Fruit fly (Drosophila melanogaster) whole organism, embryonic: ENCODE data around the gene Lerp.

Experiments used
- Atf3 ChIP-seq: fragments of 200-800 bp; sonication (Bioruptor generic); optimal IDR thresholded peaks from 3 replicates; lab custom pipeline; 2016; ENCODE audit warnings: missing biosample characterization, missing genetic modification characterization
- CG10431 ChIP-seq: fragments of 200-800 bp; sonication (Bioruptor generic); optimal IDR thresholded peaks from 3 replicates; lab custom pipeline; 2018; ENCODE audit warnings: missing biosample characterization, mild to moderate bottlenecking, missing genetic modification characterization
- CG11085 ChIP-seq: fragments of 200-800 bp; sonication (Bioruptor generic); IDR thresholded peaks from 2 replicates; pipeline ENCODE4 v1.3.6; 2022; ENCODE audit warnings: missing biosample characterization, missing genetic modification characterization
- CG11398 ChIP-seq: fragments of 200-800 bp; sonication (Bioruptor generic); optimal IDR thresholded peaks from 2 replicates; lab custom pipeline; 2016; ENCODE audit warnings: missing biosample characterization, missing genetic modification characterization
- CG12071 ChIP-seq: fragments of 200-800 bp; sonication (Bioruptor generic); optimal IDR thresholded peaks from 3 replicates; lab custom pipeline; 2018; ENCODE audit warnings: missing biosample characterization, mild to moderate bottlenecking, missing genetic modification characterization
- CG12236 ChIP-seq: fragments of 200-800 bp; sonication (Bioruptor generic); optimal IDR thresholded peaks from 2 replicates; lab custom pipeline; 2016; ENCODE audit warnings: missing biosample characterization, missing genetic modification characterization
- CG1233 ChIP-seq: fragments of 200-800 bp; sonication (Bioruptor generic); optimal IDR thresholded peaks from 4 replicates; lab custom pipeline; 2018; ENCODE audit warnings: missing biosample characterization, mild to moderate bottlenecking, missing genetic modification characterization
- CG12391 ChIP-seq: fragments of 200-800 bp; sonication (Bioruptor generic); optimal IDR thresholded peaks from 3 replicates; lab custom pipeline; 2018; ENCODE audit warnings: missing biosample characterization, mild to moderate bottlenecking, missing genetic modification characterization, moderate library complexity
- CG12769 ChIP-seq: fragments of 200-800 bp; sonication (Bioruptor generic); optimal IDR thresholded peaks from 2 replicates; lab custom pipeline; 2019; ENCODE audit warnings: missing biosample characterization, mild to moderate bottlenecking, missing genetic modification characterization, moderate library complexity
- CG13123 ChIP-seq: fragments of 200-800 bp; sonication (Bioruptor generic); optimal IDR thresholded peaks from 2 replicates; lab custom pipeline; 2016; ENCODE audit warnings: missing biosample characterization, missing genetic modification characterization
- CG13424 ChIP-seq: fragments of 200-800 bp; sonication (Bioruptor generic); optimal IDR thresholded peaks from 2 replicates; lab custom pipeline; 2019; ENCODE audit warnings: missing biosample characterization, mild to moderate bottlenecking, missing genetic modification characterization, moderate library complexity
- CG1603 ChIP-seq: fragments of 200-800 bp; sonication (Bioruptor generic); optimal IDR thresholded peaks from 2 replicates; lab custom pipeline; 2019; ENCODE audit warnings: missing biosample characterization, mild to moderate bottlenecking, missing genetic modification characterization, moderate library complexity
- CG16863 ChIP-seq: fragments of 200-800 bp; sonication (Bioruptor generic); optimal IDR thresholded peaks from 3 replicates; lab custom pipeline; 2016; ENCODE audit warnings: missing biosample characterization, missing genetic modification characterization
- CG17385 ChIP-seq: fragments of 200-800 bp; sonication (Bioruptor generic); optimal IDR thresholded peaks from 3 replicates; lab custom pipeline; 2018; ENCODE audit warnings: missing biosample characterization, mild to moderate bottlenecking, missing genetic modification characterization
- CG17802 ChIP-seq: fragments of 200-800 bp; sonication (Bioruptor generic); optimal IDR thresholded peaks from 2 replicates; lab custom pipeline; 2018; ENCODE audit warnings: missing biosample characterization, mild to moderate bottlenecking, missing genetic modification characterization, moderate library complexity
- CG17829 ChIP-seq: fragments of 200-800 bp; optimal IDR thresholded peaks from 2 replicates; lab custom pipeline; 2019; ENCODE audit warnings: missing biosample characterization, mild to moderate bottlenecking, missing genetic modification characterization, moderate library complexity
- CG2116 ChIP-seq: fragments of 200-800 bp; sonication (Bioruptor generic); optimal IDR thresholded peaks from 3 replicates; lab custom pipeline; 2018; ENCODE audit warnings: missing biosample characterization, mild to moderate bottlenecking, missing genetic modification characterization
- CG2120 ChIP-seq: fragments of 200-800 bp; sonication (Bioruptor generic); optimal IDR thresholded peaks from 3 replicates; lab custom pipeline; 2016; ENCODE audit warnings: missing biosample characterization, missing genetic modification characterization
- CG2875 ChIP-seq: fragments of 200-800 bp; sonication (Bioruptor generic); optimal IDR thresholded peaks from 2 replicates; lab custom pipeline; 2017; ENCODE audit warnings: missing biosample characterization, mild to moderate bottlenecking, missing genetic modification characterization, missing genetic modification reagents
- CG2889 ChIP-seq: fragments of 200-800 bp; sonication (Bioruptor generic); IDR thresholded peaks from 3 replicates; pipeline ENCODE4 v1.3.6; 2022; ENCODE audit warnings: missing biosample characterization, missing genetic modification characterization
- CG33213 ChIP-seq: fragments of 200-800 bp; sonication (Bioruptor generic); optimal IDR thresholded peaks from 3 replicates; lab custom pipeline; 2016; ENCODE audit warnings: missing biosample characterization, missing genetic modification characterization
- CG3847 ChIP-seq: fragments of 200-800 bp; sonication (Bioruptor generic); IDR thresholded peaks from 2 replicates; pipeline ENCODE4 v1.3.6; 2022; ENCODE audit warnings: missing biosample characterization, missing genetic modification characterization
- CG6683 ChIP-seq: fragments of 200-800 bp; sonication (Bioruptor generic); optimal IDR thresholded peaks from 2 replicates; lab custom pipeline; 2017; ENCODE audit warnings: missing biosample characterization, mild to moderate bottlenecking, missing genetic modification characterization, missing genetic modification reagents
- CG6813 ChIP-seq: fragments of 200-800 bp; sonication (Bioruptor generic); optimal IDR thresholded peaks from 2 replicates; lab custom pipeline; 2017; ENCODE audit warnings: missing biosample characterization, missing genetic modification characterization, mild to moderate bottlenecking, moderate library complexity, missing genetic modification reagents
- CG8388 ChIP-seq: fragments of 200-800 bp; sonication (Bioruptor generic); optimal IDR thresholded peaks from 2 replicates; lab custom pipeline; 2019; ENCODE audit warnings: missing biosample characterization, mild to moderate bottlenecking, missing genetic modification characterization, moderate library complexity
- CG8924 ChIP-seq: fragments of 200-800 bp; optimal IDR thresholded peaks from 3 replicates; lab custom pipeline; 2019; ENCODE audit warnings: missing biosample characterization, mild to moderate bottlenecking, missing genetic modification characterization, moderate library complexity
- CG9932 ChIP-seq: fragments of 200-800 bp; sonication (Bioruptor generic); IDR thresholded peaks from 2 replicates; pipeline ENCODE4 v1.3.6; 2022; ENCODE audit warnings: missing biosample characterization, missing genetic modification characterization
- Dek ChIP-seq: fragments of 200-800 bp; sonication (Bioruptor generic); optimal IDR thresholded peaks from 3 replicates; lab custom pipeline; 2019; ENCODE audit warnings: missing biosample characterization, mild to moderate bottlenecking, missing genetic modification characterization, moderate library complexity
- ERR ChIP-seq: fragments of 200-800 bp; sonication (Bioruptor generic); optimal IDR thresholded peaks from 2 replicates; lab custom pipeline; 2016; ENCODE audit warnings: missing biosample characterization, missing genetic modification characterization
- Ets65A ChIP-seq: fragments of 200-800 bp; sonication (Bioruptor generic); peaks from one replicate; lab custom pipeline; 2016; ENCODE audit warnings: missing biosample characterization, missing genetic modification characterization
- Ets97D ChIP-seq: fragments of 200-800 bp; sonication (Bioruptor generic); optimal IDR thresholded peaks from 3 replicates; lab custom pipeline; 2016; ENCODE audit warnings: missing biosample characterization, missing genetic modification characterization
- Lhr ChIP-seq: fragments of 200-800 bp; sonication (Bioruptor generic); optimal IDR thresholded peaks from 3 replicates; lab custom pipeline; 2017; ENCODE audit warnings: mild to moderate bottlenecking, missing biosample characterization, missing genetic modification reagents, missing genetic modification characterization
- MBD-R2 ChIP-seq: fragments of 200-800 bp; sonication (Bioruptor generic); IDR thresholded peaks from 2 replicates; pipeline ENCODE4 v1.3.6; 2022; ENCODE audit warnings: missing biosample characterization, missing genetic modification characterization
- Rfx ChIP-seq: fragments of 200-800 bp; sonication (Bioruptor generic); IDR thresholded peaks from 2 replicates; pipeline ENCODE4 v1.3.6; 2022; ENCODE audit warnings: missing biosample characterization, missing genetic modification characterization
- Sin3A ChIP-seq: fragments of >200 bp; optimal IDR thresholded peaks from 2 replicates; lab custom pipeline; 2018
- abd-A ChIP-seq: fragments of 200-800 bp; sonication (Bioruptor generic); optimal IDR thresholded peaks from 3 replicates; lab custom pipeline; 2019; ENCODE audit warnings: missing biosample characterization, mild to moderate bottlenecking, missing genetic modification characterization, moderate library complexity
- bcd ChIP-seq: fragments of 200-800 bp; sonication (Bioruptor generic); optimal IDR thresholded peaks from 2 replicates; lab custom pipeline; 2017; ENCODE audit warnings: missing biosample characterization, mild to moderate bottlenecking, missing genetic modification characterization
- cato ChIP-seq: fragments of 200-800 bp; sonication (Bioruptor generic); optimal IDR thresholded peaks from 2 replicates; lab custom pipeline; 2016; ENCODE audit warnings: missing biosample characterization, missing genetic modification characterization, borderline replicate concordance
- ewg ChIP-seq: fragments of 200-800 bp; sonication (Bioruptor generic); optimal IDR thresholded peaks from 3 replicates; lab custom pipeline; 2017; ENCODE audit warnings: mild to moderate bottlenecking, missing biosample characterization, missing genetic modification reagents, missing genetic modification characterization
- exex ChIP-seq: fragments of 200-800 bp; sonication (Bioruptor generic); optimal IDR thresholded peaks from 4 replicates; lab custom pipeline; 2018; ENCODE audit warnings: missing biosample characterization, mild to moderate bottlenecking, missing genetic modification characterization, moderate library complexity
- gcm2 ChIP-seq: fragments of 200-800 bp; sonication (Bioruptor generic); optimal IDR thresholded peaks from 2 replicates; lab custom pipeline; 2016; ENCODE audit warnings: missing biosample characterization, missing genetic modification characterization
- gt ChIP-seq: fragments of 200-800 bp; sonication (Bioruptor generic); IDR thresholded peaks from 2 replicates; pipeline ENCODE4 v1.3.6; 2022; ENCODE audit warnings: missing biosample characterization, missing genetic modification characterization
- mld ChIP-seq: fragments of 200-800 bp; sonication (Bioruptor generic); IDR thresholded peaks from 3 replicates; pipeline ENCODE4 v1.3.6; 2022; ENCODE audit warnings: missing biosample characterization, missing genetic modification characterization; ENCODE audit not compliant: partially characterized antibody
- nerfin-2 ChIP-seq: fragments of 200-800 bp; sonication (Bioruptor generic); IDR thresholded peaks from 2 replicates; pipeline ENCODE4 v1.3.6; 2022; ENCODE audit warnings: missing biosample characterization, missing genetic modification characterization; ENCODE audit not compliant: partially characterized antibody
- peb ChIP-seq: fragments of 200-800 bp; sonication (Bioruptor generic); IDR thresholded peaks from 2 replicates; pipeline ENCODE4 v1.3.6; 2022; ENCODE audit warnings: missing biosample characterization, missing genetic modification characterization
- pho ChIP-seq: fragments of 200-800 bp; sonication (Bioruptor generic); optimal IDR thresholded peaks from 2 replicates; lab custom pipeline; 2016; ENCODE audit warnings: missing biosample characterization, missing genetic modification characterization
- prd ChIP-seq, 3 experiments: fragments of >200 bp in 2 of 3; fragments of 200-800 bp in 1 of 3; sonication (Bioruptor generic) in 1 of 3; optimal IDR thresholded peaks in 2 of 3; IDR thresholded peaks in 1 of 3; 2 replicates in 2 of 3; 3 replicates in 1 of 3; pipeline versions ENCODE4 v1.3.6 to Lab custom; 2017 to 2022; ENCODE audit warnings: missing biosample characterization in 1 of 3, missing genetic modification characterization in 1 of 3
- repo ChIP-seq: fragments of 200-800 bp; sonication (Bioruptor generic); optimal IDR thresholded peaks from 2 replicates; lab custom pipeline; 2016; ENCODE audit warnings: missing biosample characterization, missing genetic modification characterization
- slbo ChIP-seq: fragments of 200-800 bp; sonication (Bioruptor generic); IDR thresholded peaks from 2 replicates; pipeline ENCODE4 v1.3.6; 2022; ENCODE audit warnings: missing biosample characterization, missing genetic modification characterization
- slou ChIP-seq: fragments of 200-800 bp; sonication (Bioruptor generic); optimal IDR thresholded peaks from 3 replicates; lab custom pipeline; 2016; ENCODE audit warnings: missing biosample characterization, missing genetic modification characterization
- sr ChIP-seq: fragments of 200-800 bp; sonication (Bioruptor generic); IDR thresholded peaks from 3 replicates; pipeline ENCODE4 v1.3.6; 2022; ENCODE audit warnings: missing biosample characterization, missing genetic modification characterization

Lerp gene

DNA sequence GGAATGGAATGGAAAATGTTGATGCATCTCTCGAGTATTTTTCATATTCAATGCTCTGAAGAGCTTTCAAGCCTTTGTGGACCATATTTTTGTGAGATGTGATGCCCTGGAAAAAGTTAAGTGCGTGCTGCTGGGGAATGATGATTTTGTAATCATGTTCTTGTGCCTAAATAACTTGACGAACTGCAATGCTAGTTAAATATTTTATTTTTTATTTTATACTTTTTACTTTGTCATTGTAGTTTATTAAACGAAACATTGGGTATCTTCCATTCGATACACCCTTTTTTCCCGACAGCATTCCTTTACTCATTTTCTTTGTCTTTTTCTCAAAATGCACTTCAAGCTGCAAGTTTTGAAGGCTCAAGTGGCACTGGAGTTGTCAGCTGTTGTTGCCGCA, 37.1 kb upstream of the Lerp start (continued):
- TF ChIP-seq MBD-R2 (GFP tag; lab: Robert Waterston, UW) (no peak), CG12236 (no peak), exex (tag; lab: Kevin White, UChicago) (no peak), CG16863 (GFP tag; lab: Kevin White, UChicago) (no peak), CG2120 (GFP tag; lab: Kevin White, UChicago) (no peak), CG13424 (tag; lab: Kevin White, UChicago) (peak; percentile 37), ewg (GFP tag; lab: Kevin White, UChicago) (peak; percentile 14), CG2875 (GFP tag; lab: Kevin White, UChicago) (peak; percentile 57), CG12769 (tag; lab: Kevin White, UChicago) (no peak), CG12071 (no peak), CG6683 (GFP tag; lab: Kevin White, UChicago) (no peak), CG8924 (tag; lab: Kevin White, UChicago) (peak; percentile 17), CG8388 (peak; percentile 51), CG9932 (GFP tag; lab: Robert Waterston, UW) (no peak), CG17385 (peak; percentile 35), CG10431 (GFP tag; lab: Kevin White, UChicago) (no peak), Atf3 (GFP tag; lab: Kevin White, UChicago) (no peak), cato (no peak), CG12391 (tag; lab: Kevin White, UChicago) (peak; percentile 44), CG1603 (tag; lab: Kevin White, UChicago) (peak; percentile 9), CG33213 (no peak), CG2889 (GFP tag; lab: Robert Waterston, UW) (no peak), Sin3A (lab: Kevin White, UChicago) (no peak), CG17802 (tag; lab: Kevin White, UChicago) (no peak), Rfx (GFP tag; lab: Robert Waterston, UW) (0 out of 2 replicates have a peak, but pooled peaks have one; percentile 6), prd (optimal IDR thresholded peaks at IDR 0.05; lab: Kevin White, UChicago) (no peak), prd (GFP tag; IDR thresholded peaks at IDR 0.05; lab: Robert Waterston, UW) (peak; percentile 69; the same call in 2 of the 3 replicates), CG6813 (no peak), nerfin-2 (GFP tag; lab: Robert Waterston, UW) (no peak), mld (GFP tag; lab: Robert Waterston, UW) (no peak), gt (GFP tag; lab: Robert Waterston, UW) (no peak), bcd (GFP tag; lab: Kevin White, UChicago) (no peak), sr (GFP tag; lab: Robert Waterston, UW) (no peak), abd-A (tag; lab: Kevin White, UChicago) (no peak), slbo (GFP tag; lab: Robert Waterston, UW) (no peak; the same call in 1 of the 2 replicates), pho (no peak), CG1233 (GFP tag; lab: Kevin White, UChicago) (no peak), Ets65A (GFP tag; lab: Kevin White, UChicago) (peak; percentile 47), slou (no peak), CG11398 (GFP tag; lab: Kevin White, UChicago) (no peak), CG11085 (no peak), peb (no peak), CG3847 (GFP tag; lab: Robert Waterston, UW) (no peak), Ets97D (GFP tag; lab: Kevin White, UChicago) (peak; percentile 42), CG17829 (peak; percentile 30), Dek (tag; lab: Kevin White, UChicago) (no peak), CG2116 (GFP tag; lab: Kevin White, UChicago) (no peak), CG13123 (GFP tag; lab: Kevin White, UChicago) (peak; percentile 8), repo (GFP tag; lab: Kevin White, UChicago) (no peak), Lhr (GFP tag; lab: Kevin White, UChicago) (no peak), ERR (no peak), gcm2 (GFP tag; lab: Kevin White, UChicago) (no peak)
